ENCODE assay signal across 5 fruit fly cellular contexts in the genomic region with DNA sequence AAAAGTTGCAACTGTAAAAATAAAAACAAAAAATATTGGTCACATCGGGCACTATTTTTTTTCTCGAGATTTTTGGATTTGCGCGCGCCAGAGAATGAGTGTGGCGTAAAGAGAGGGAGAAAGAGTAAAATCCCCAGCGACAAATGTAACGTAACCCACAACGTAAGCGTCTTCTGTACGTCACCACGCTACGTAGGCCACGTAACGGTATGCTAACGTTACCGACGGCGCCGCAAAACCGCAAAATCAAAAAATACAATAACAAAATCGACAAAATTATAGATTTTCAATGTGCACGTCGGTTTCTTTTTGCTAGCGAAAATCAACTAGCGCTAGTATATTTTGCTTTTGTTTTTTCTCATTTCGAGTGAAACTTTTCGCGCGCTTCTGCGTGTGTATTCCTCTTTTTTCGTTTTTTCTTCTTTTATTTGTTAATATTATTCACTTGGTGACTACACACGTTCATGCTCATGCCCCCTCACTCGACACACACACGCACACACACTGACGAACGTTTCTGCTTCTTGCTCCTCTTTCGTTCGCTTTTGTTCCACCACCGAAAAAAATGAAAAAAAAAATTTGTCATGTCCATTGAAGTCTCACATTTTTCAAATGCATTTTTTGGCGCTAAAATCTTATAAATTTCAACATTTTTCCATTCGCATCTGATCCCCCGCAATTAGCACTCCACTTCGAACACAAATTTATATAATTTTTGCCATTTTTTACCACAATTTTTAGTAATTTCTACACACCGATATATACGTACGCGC.
TF ChIP-seq lines count a peak whose summit lies in the region.

No protein-coding gene starts in this region.

- TF ChIP-seq CTCF in whole organism, embryonic (GFP tag; optimal IDR thresholded peaks at IDR 0.05; lab: Kevin White, UChicago) = no peak

TF ChIP-seq in whole organism, adult, 20 proteins besides CTCF, POLR2A, EP300 and RAD21:
- TF ChIP-seq CG7045 (GFP tag; optimal IDR thresholded peaks at IDR 0.05; lab: Kevin White, UChicago) (no peak), tj (GFP tag; optimal IDR thresholded peaks at IDR 0.05; lab: Kevin White, UChicago) (peak; percentile 35), ovo (GFP tag; optimal IDR thresholded peaks at IDR 0.05; lab: Kevin White, UChicago) (peak; percentile 36), bab1 (GFP tag; optimal IDR thresholded peaks at IDR 0.05; lab: Kevin White, UChicago) (no peak), Clk (GFP tag; optimal IDR thresholded peaks at IDR 0.05; lab: Kevin White, UChicago) (no peak), kay (GFP tag; lab: Kevin White, UChicago; ENCODE audit: borderline replicate concordance) (peak; percentile 87)

TF ChIP-seq in whole organism, embryonic, 481 proteins besides CTCF, POLR2A, EP300 and RAD21 (continues in another document):
- no peak for TF ChIP-seq CG7963 (GFP tag; IDR thresholded peaks at IDR 0.05; lab: Robert Waterston, UW; ENCODE audit: partially characterized antibody)
- peak; percentile 99 for TF ChIP-seq CG9437 (GFP tag; optimal IDR thresholded peaks at IDR 0.05; lab: Kevin White, UChicago)
- TF ChIP-seq Gug (GFP tag; IDR thresholded peaks at IDR 0.05; lab: Robert Waterston, UW) = no peak
- peak; percentile 31 for TF ChIP-seq D19A (tag; optimal IDR thresholded peaks at IDR 0.05; lab: Kevin White, UChicago)
- no peak for TF ChIP-seq Aef1 (GFP tag; IDR thresholded peaks at IDR 0.05; lab: Robert Waterston, UW)
- no peak for TF ChIP-seq klu (GFP tag; IDR thresholded peaks at IDR 0.05; lab: Robert Waterston, UW)
- no peak for TF ChIP-seq Chrac-16 (GFP tag; optimal IDR thresholded peaks at IDR 0.05; lab: Kevin White, UChicago)
- no peak for TF ChIP-seq CG3838 (GFP tag; optimal IDR thresholded peaks at IDR 0.05; lab: Kevin White, UChicago)
- no peak for TF ChIP-seq dmrt11E (tag; optimal IDR thresholded peaks at IDR 0.05; lab: Kevin White, UChicago)
- peak; percentile 28 for TF ChIP-seq CG12659 (GFP tag; optimal IDR thresholded peaks at IDR 0.05; lab: Kevin White, UChicago)
- TF ChIP-seq zen (tag; optimal IDR thresholded peaks at IDR 0.05; lab: Kevin White, UChicago) = no peak
- TF ChIP-seq MESR4 (GFP tag; optimal IDR thresholded peaks at IDR 0.05; lab: Kevin White, UChicago) = peak; percentile 11
- no peak for TF ChIP-seq cwo (GFP tag; optimal IDR thresholded peaks at IDR 0.05; lab: Kevin White, UChicago)
- TF ChIP-seq CG18599 (GFP tag; optimal IDR thresholded peaks at IDR 0.05; lab: Kevin White, UChicago) = no peak
- peak in 1 of 2 experiments; percentile 29 for TF ChIP-seq eve (GFP tag; optimal IDR thresholded peaks at IDR 0.05; lab: Kevin White, UChicago)
- TF ChIP-seq CG3281 (GFP tag; optimal IDR thresholded peaks at IDR 0.05; lab: Kevin White, UChicago) = peak; percentile 0
- TF ChIP-seq stwl (tag; optimal IDR thresholded peaks at IDR 0.05; lab: Kevin White, UChicago) = no peak
- no peak for TF ChIP-seq Hr39 (optimal IDR thresholded peaks at IDR 0.05; lab: Kevin White, UChicago)
- no peak for TF ChIP-seq grau (tag; optimal IDR thresholded peaks at IDR 0.05; lab: Kevin White, UChicago)

TF ChIP-seq in whole organism, prepupa, 60 proteins besides CTCF, POLR2A, EP300 and RAD21 (continues in another document):
- peak; percentile 21; the same call in 1 of the 3 replicates for TF ChIP-seq CG6163 (GFP tag; IDR thresholded peaks at IDR 0.05; lab: Robert Waterston, UW)
- no peak for TF ChIP-seq eg (GFP tag; IDR thresholded peaks at IDR 0.05; lab: Robert Waterston, UW)
- TF ChIP-seq lz (GFP tag; optimal IDR thresholded peaks at IDR 0.05; lab: Kevin White, UChicago) = no peak
- peak; percentile 12 for TF ChIP-seq CG32006 (GFP tag; optimal IDR thresholded peaks at IDR 0.05; lab: Kevin White, UChicago)
- no peak for TF ChIP-seq CG6808 (GFP tag; optimal IDR thresholded peaks at IDR 0.05; lab: Kevin White, UChicago)
- TF ChIP-seq svp (GFP tag; lab: Kevin White, UChicago) = peak; percentile 84
- TF ChIP-seq Sox102F (GFP tag; optimal IDR thresholded peaks at IDR 0.05; lab: Kevin White, UChicago) = no peak
- no peak for TF ChIP-seq Lpt (GFP tag; optimal IDR thresholded peaks at IDR 0.05; lab: Kevin White, UChicago)
- TF ChIP-seq CG8119 (GFP tag; IDR thresholded peaks at IDR 0.05; lab: Robert Waterston, UW) = 0 out of 3 replicates have a peak, but pooled peaks have one; percentile 37
- peak in 1 of 2 experiments; percentile 17 for TF ChIP-seq ss (GFP tag; optimal IDR thresholded peaks at IDR 0.05; lab: Kevin White, UChicago)
- TF ChIP-seq achi (GFP tag; optimal IDR thresholded peaks at IDR 0.05; lab: Kevin White, UChicago) = no peak
- TF ChIP-seq CG6276 (GFP tag; optimal IDR thresholded peaks at IDR 0.05; lab: Kevin White, UChicago) = no peak
- no peak for TF ChIP-seq CG8319 (GFP tag; optimal IDR thresholded peaks at IDR 0.05; lab: Kevin White, UChicago)
- no peak for TF ChIP-seq Eip75B (GFP tag; optimal IDR thresholded peaks at IDR 0.05; lab: Kevin White, UChicago)
- peak; percentile 51 for TF ChIP-seq Sox14 (GFP tag; optimal IDR thresholded peaks at IDR 0.05; lab: Kevin White, UChicago)
- peak; percentile 53 for TF ChIP-seq Eip78C (GFP tag; lab: Kevin White, UChicago)
- TF ChIP-seq pdm3 (GFP tag; optimal IDR thresholded peaks at IDR 0.05; lab: Kevin White, UChicago) = peak; percentile 21
- no peak for TF ChIP-seq Hr4 (GFP tag; optimal IDR thresholded peaks at IDR 0.05; lab: Kevin White, UChicago)
- TF ChIP-seq dsx (GFP tag; optimal IDR thresholded peaks at IDR 0.05; lab: Kevin White, UChicago; ENCODE audit: poor library complexity, severe bottlenecking) = no peak
- TF ChIP-seq Hr39 (GFP tag; optimal IDR thresholded peaks at IDR 0.05; lab: Kevin White, UChicago) = no peak

TF ChIP-seq in whole organism, pupa, 21 proteins besides CTCF, POLR2A, EP300 and RAD21:
- no peak for TF ChIP-seq CG12605 (GFP tag; IDR thresholded peaks at IDR 0.05; lab: Robert Waterston, UW)
- peak; percentile 15 for TF ChIP-seq Pif1B (GFP tag; optimal IDR thresholded peaks at IDR 0.05; lab: Kevin White, UChicago)
- peak; percentile 7 for TF ChIP-seq Pif1A (GFP tag; optimal IDR thresholded peaks at IDR 0.05; lab: Kevin White, UChicago)
- TF ChIP-seq D1 (tag; optimal IDR thresholded peaks at IDR 0.05; lab: Kevin White, UChicago) = no peak
- no peak for TF ChIP-seq CG15710 (tag; optimal IDR thresholded peaks at IDR 0.05; lab: Kevin White, UChicago)
- no peak for TF ChIP-seq CG34367 (tag; optimal IDR thresholded peaks at IDR 0.05; lab: Kevin White, UChicago)
- no peak for TF ChIP-seq gl (tag; optimal IDR thresholded peaks at IDR 0.05; lab: Kevin White, UChicago)
- TF ChIP-seq CG8159 (tag; optimal IDR thresholded peaks at IDR 0.05; lab: Kevin White, UChicago) = no peak
- TF ChIP-seq CG4496 (GFP tag; IDR thresholded peaks at IDR 0.05; lab: Robert Waterston, UW) = no peak
- no peak for TF ChIP-seq EcR (GFP tag; optimal IDR thresholded peaks at IDR 0.05; lab: Kevin White, UChicago)
- no peak for TF ChIP-seq CG10348 (GFP tag; IDR thresholded peaks at IDR 0.05; lab: Robert Waterston, UW)
- TF ChIP-seq CG8301 (tag; optimal IDR thresholded peaks at IDR 0.05; lab: Kevin White, UChicago) = no peak
- TF ChIP-seq Ets98B (GFP tag; IDR thresholded peaks at IDR 0.05; lab: Robert Waterston, UW) = peak; percentile 34; the same call in 1 of the 2 replicates
- no peak for TF ChIP-seq rn (GFP tag; IDR thresholded peaks at IDR 0.05; lab: Robert Waterston, UW)
- TF ChIP-seq CG32121 (GFP tag; IDR thresholded peaks at IDR 0.05; lab: Robert Waterston, UW) = no peak
- no peak for TF ChIP-seq CG17806 (tag; optimal IDR thresholded peaks at IDR 0.05; lab: Kevin White, UChicago)
- no peak for TF ChIP-seq CG9948 (tag; optimal IDR thresholded peaks at IDR 0.05; lab: Kevin White, UChicago)
- TF ChIP-seq CG13204 (GFP tag; optimal IDR thresholded peaks at IDR 0.05; lab: Kevin White, UChicago) = no peak
- TF ChIP-seq CG14655 (GFP tag; optimal IDR thresholded peaks at IDR 0.05; lab: Kevin White, UChicago) = no peak
- TF ChIP-seq Snoo (tag; optimal IDR thresholded peaks at IDR 0.05; lab: Kevin White, UChicago) = no peak
- no peak for TF ChIP-seq fd96Ca (GFP tag; IDR thresholded peaks at IDR 0.05; lab: Robert Waterston, UW)

TF ChIP-seq in whole organism, wandering third instar larva, 38 proteins besides CTCF, POLR2A, EP300 and RAD21:
- no peak for TF ChIP-seq Abd-B (GFP tag; optimal IDR thresholded peaks at IDR 0.05; lab: Kevin White, UChicago)
- peak; percentile 72 for TF ChIP-seq psq (GFP tag; optimal IDR thresholded peaks at IDR 0.05; lab: Kevin White, UChicago)
- no peak for TF ChIP-seq Hr83 (GFP tag; optimal IDR thresholded peaks at IDR 0.05; lab: Kevin White, UChicago; ENCODE audit: poor library complexity, severe bottlenecking)
- no peak for TF ChIP-seq ey (GFP tag; optimal IDR thresholded peaks at IDR 0.05; lab: Kevin White, UChicago)
- no peak for TF ChIP-seq tai (GFP tag; optimal IDR thresholded peaks at IDR 0.05; lab: Kevin White, UChicago)
- TF ChIP-seq Rel (GFP tag; optimal IDR thresholded peaks at IDR 0.05; lab: Kevin White, UChicago) = no peak
- TF ChIP-seq Rel (tag; optimal IDR thresholded peaks at IDR 0.05; lab: Kevin White, UChicago) = peak; percentile 11
- no peak for TF ChIP-seq pan (optimal IDR thresholded peaks at IDR 0.05; lab: Kevin White, UChicago)
- peak; percentile 92 for TF ChIP-seq fru (GFP tag; optimal IDR thresholded peaks at IDR 0.05; lab: Kevin White, UChicago)
- TF ChIP-seq jim (GFP tag; optimal IDR thresholded peaks at IDR 0.05; lab: Kevin White, UChicago) = peak; percentile 83
